Worm (Caenorhabditis elegans): ENCODE results near the gene srbc-30.

DNA sequence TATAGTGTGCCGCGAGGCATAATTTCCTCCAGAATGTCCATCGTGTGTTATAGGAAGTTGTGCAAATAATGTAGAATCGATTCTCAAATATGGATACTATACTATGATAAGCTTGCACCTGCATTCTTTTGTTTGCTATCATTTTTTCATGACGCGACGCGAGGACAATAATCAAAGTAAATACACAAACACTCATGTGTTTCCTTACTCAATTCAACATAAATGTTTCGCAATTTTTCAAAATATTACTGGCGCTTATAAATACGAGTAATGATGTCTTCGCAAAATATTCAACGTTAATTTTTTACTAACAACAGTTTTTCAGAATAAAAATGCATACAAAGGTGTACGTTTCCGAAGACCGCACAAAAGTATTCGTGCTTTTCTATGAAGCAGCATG lies 43.0 kb upstream of the srbc-30 start, which contains the start of gene irg-1:
- no peak for TF ChIP-seq ces-1 (GFP tag; optimal IDR thresholded peaks at IDR 0.05)
- no peak for TF ChIP-seq unc-62 (GFP tag; optimal IDR thresholded peaks at IDR 0.05)
- no peak for TF ChIP-seq nhr-237 (tag; optimal IDR thresholded peaks at IDR 0.05)
- TF ChIP-seq elt-3 (tag; optimal IDR thresholded peaks at IDR 0.05): no peak
- no peak for TF ChIP-seq pha-4 (tag; optimal IDR thresholded peaks at IDR 0.05)
- no peak for TF ChIP-seq unc-39 (tag; optimal IDR thresholded peaks at IDR 0.05)
- TF ChIP-seq snpc-4 (tag; optimal IDR thresholded peaks at IDR 0.05): no peak
- no peak for TF ChIP-seq nhr-76 (tag; optimal IDR thresholded peaks at IDR 0.05)
- TF ChIP-seq ztf-11 (tag; optimal IDR thresholded peaks at IDR 0.05): no peak
- TF ChIP-seq drap-1 (GFP tag; optimal IDR thresholded peaks at IDR 0.05): no peak
- no peak for TF ChIP-seq ceh-43 (GFP tag; optimal IDR thresholded peaks at IDR 0.05)
- no peak for TF ChIP-seq lsy-2 (tag; optimal IDR thresholded peaks at IDR 0.05)
